Worm (Caenorhabditis elegans) whole organism, early embryonic: ENCODE measurements around the gene gly-1.

ENCODE experiments used
- aly-1 ChIP-seq: sonication (generic microtip); optimal IDR thresholded peaks from 2 replicates; lab custom pipeline; 2016; ENCODE audit warnings: missing genetic modification characterization, missing compliant biosample characterization
- ama-1 ChIP-seq: fragments of 150-350 bp; optimal IDR thresholded peaks from 2 replicates; lab custom pipeline; 2014
- ceh-13 ChIP-seq: fragments of 200-800 bp; sonication (Bioruptor generic); optimal IDR thresholded peaks from 2 replicates; lab custom pipeline; 2018; ENCODE audit warnings: mild to moderate bottlenecking, missing genetic modification characterization, missing compliant biosample characterization
- flt-1 ChIP-seq: fragments of 200-800 bp; sonication (Bioruptor generic); IDR thresholded peaks from 2 replicates; pipeline ENCODE4 v1.3.6; 2022; ENCODE audit warnings: missing genetic modification characterization, missing compliant biosample characterization
- hmbx-1 ChIP-seq: sonication (generic microtip); optimal IDR thresholded peaks from 2 replicates; lab custom pipeline; 2016; ENCODE audit warnings: mild to moderate bottlenecking, missing genetic modification characterization, missing compliant biosample characterization
- hnd-1 ChIP-seq: sonication (generic microtip); optimal IDR thresholded peaks from 2 replicates; lab custom pipeline; 2016; ENCODE audit warnings: missing genetic modification characterization, missing compliant biosample characterization
- pes-1 ChIP-seq: fragments of 200-800 bp; sonication (Bioruptor generic); IDR thresholded peaks from 2 replicates; pipeline ENCODE4 v1.3.6; 2022; ENCODE audit warnings: missing genetic modification reagents, missing genetic modification characterization, missing compliant biosample characterization
- scrt-1 ChIP-seq: fragments of 200-800 bp; sonication (Bioruptor generic); IDR thresholded peaks from 2 replicates; pipeline ENCODE4 v1.3.6; 2022; ENCODE audit warnings: missing genetic modification characterization, missing compliant biosample characterization
- sea-1 ChIP-seq: fragments of 200-800 bp; sonication (Bioruptor generic); conservative IDR thresholded peaks from 2 replicates; pipeline ENCODE4 v1.3.6; 2022; ENCODE audit warnings: missing genetic modification characterization, missing compliant biosample characterization
- tbx-37 ChIP-seq: fragments of 200-800 bp; sonication (Bioruptor generic); conservative IDR thresholded peaks from 2 replicates; pipeline ENCODE4 v1.3.6; 2022; ENCODE audit warnings: missing genetic modification reagents, missing genetic modification characterization, missing compliant biosample characterization

ce11 chrII:10851110-10851509, 50.9 kb downstream of the gly-1 start:
- TF ChIP-seq ceh-13 (GFP tag; lab: Kevin White, UChicago) (no peak), hnd-1 (no peak), ama-1 (lab: Kevin White, UChicago) (no peak), flt-1 (no peak), aly-1 (tag; lab: Kevin White, UChicago) (no peak), hmbx-1 (tag; lab: Kevin White, UChicago) (no peak), sea-1 (GFP tag; lab: Robert Waterston, UW) (no peak), scrt-1 (GFP tag; lab: Robert Waterston, UW) (no peak), pes-1 (GFP tag; lab: Robert Waterston, UW) (no peak), tbx-37 (GFP tag; lab: Robert Waterston, UW) (no peak)
